Worm (Caenorhabditis elegans) whole organism, young adult: ENCODE data around the gene ZK1010.10.

Experiments
- F57A8.1 ChIP-seq: fragments of 200-800 bp; sonication (Bioruptor generic); optimal IDR thresholded peaks from 2 replicates; lab custom pipeline; 2018; ENCODE audit warnings: mild to moderate bottlenecking, missing genetic modification characterization, moderate library complexity, missing compliant biosample characterization
- K11D2.4 ChIP-seq: fragments of 200-800 bp; sonication (Bioruptor generic); IDR thresholded peaks from 2 replicates; pipeline ENCODE4 v1.3.6; 2022; ENCODE audit warnings: missing genetic modification reagents, missing genetic modification characterization, missing compliant biosample characterization
- Y79H2A.3 ChIP-seq: fragments of 200-800 bp; sonication (Bioruptor generic); conservative IDR thresholded peaks from 2 replicates; pipeline ENCODE4 v1.3.6; 2022; ENCODE audit warnings: missing genetic modification reagents, missing genetic modification characterization, missing compliant biosample characterization
- attf-3 ChIP-seq: fragments of 200-800 bp; sonication (Bioruptor generic); conservative IDR thresholded peaks from 2 replicates; pipeline ENCODE4 v1.3.6; 2022; ENCODE audit warnings: missing genetic modification reagents, missing genetic modification characterization, missing compliant biosample characterization
- lin-26 ChIP-seq: fragments of 200-800 bp; sonication (Bioruptor generic); IDR thresholded peaks from 2 replicates; pipeline ENCODE4 v1.3.6; 2022; ENCODE audit warnings: missing genetic modification reagents, missing genetic modification characterization, missing compliant biosample characterization
- mcd-1 ChIP-seq: fragments of 200-800 bp; sonication (Bioruptor generic); IDR thresholded peaks from 2 replicates; pipeline ENCODE4 v1.3.6; 2022; ENCODE audit warnings: missing genetic modification reagents, missing genetic modification characterization, missing compliant biosample characterization
- snpc-4 ChIP-seq, 5 experiments: fragments of 150-350 bp in 1 of 5; sonication (generic microtip) in 4 of 5; optimal IDR thresholded peaks; 2 replicates each; lab custom pipeline; 2014 to 2018; ENCODE audit warnings: missing genetic modification characterization in 5 of 5, missing biosample characterization in 3 of 5, antibody characterized with exemption in 2 of 5, mild to moderate bottlenecking in 2 of 5, missing compliant biosample characterization in 2 of 5, missing genotype in 2 of 5, moderate library complexity in 2 of 5, missing genetic modification reagents in 1 of 5

ZK1010.10 gene

DNA sequence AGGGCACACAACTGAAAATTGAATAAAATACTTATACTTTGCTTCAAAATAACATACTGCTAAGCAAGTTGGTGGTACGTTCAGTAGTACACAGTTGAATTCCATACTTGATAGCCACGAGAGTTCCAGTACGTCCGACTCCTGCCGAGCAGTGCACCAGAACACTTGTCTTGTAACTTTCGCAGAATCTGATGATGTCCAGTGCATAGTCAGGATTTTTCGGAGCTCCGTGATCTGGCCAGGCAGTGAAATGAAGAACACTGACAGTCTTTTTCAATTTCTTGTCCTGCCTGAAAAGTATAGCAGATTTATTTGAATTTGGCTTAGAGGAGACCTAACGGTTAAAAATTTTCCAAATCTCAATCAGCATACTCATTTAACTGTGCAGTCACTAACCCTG lies 47.8 kb downstream of the ZK1010.10 start:
- TF ChIP-seq attf-3 (GFP tag; lab: Robert Waterston, UW) (no peak), Y79H2A.3 (GFP tag; lab: Robert Waterston, UW) (no peak), lin-26 (GFP tag; lab: Robert Waterston, UW) (no peak), F57A8.1 (GFP tag; lab: Kevin White, UChicago) (no peak), snpc-4 (GFP tag; optimal IDR thresholded peaks at IDR 0.05; lab: Kevin White, UChicago) (no peak), snpc-4 (tag; optimal IDR thresholded peaks at IDR 0.05; lab: Kevin White, UChicago) (no peak), mcd-1 (GFP tag; lab: Robert Waterston, UW) (no peak), K11D2.4 (GFP tag; lab: Robert Waterston, UW) (no peak)
